Worm (Caenorhabditis elegans) whole organism, L2 larva: ENCODE measurements around the gene Y43F8C.6.

Experiments
- C34F6.9 ChIP-seq: fragments of 150-350 bp; optimal IDR thresholded peaks from 2 replicates; lab custom pipeline; 2014; ENCODE audit warnings: missing biosample characterization, missing genetic modification characterization
- R02D3.7 ChIP-seq: fragments of 150-350 bp; optimal IDR thresholded peaks from 2 replicates; lab custom pipeline; 2014; ENCODE audit warnings: missing biosample characterization, missing genetic modification characterization
- ZK546.5 ChIP-seq: sonication (generic microtip); optimal IDR thresholded peaks from 2 replicates; lab custom pipeline; 2017; ENCODE audit warnings: missing biosample characterization, missing genetic modification characterization
- alr-1 ChIP-seq: fragments of 150-350 bp; optimal IDR thresholded peaks from 2 replicates; lab custom pipeline; 2014; ENCODE audit warnings: missing biosample characterization, missing genetic modification characterization
- aly-2 ChIP-seq: fragments of 150-350 bp; optimal IDR thresholded peaks from 2 replicates; lab custom pipeline; 2014; ENCODE audit warnings: missing biosample characterization, missing genetic modification characterization
- ama-1 ChIP-seq: fragments of 150-350 bp; optimal IDR thresholded peaks from 2 replicates; lab custom pipeline; 2018; ENCODE audit warnings: inconsistent platforms
- blmp-1 ChIP-seq: sonication (generic microtip); optimal IDR thresholded peaks from 2 replicates; lab custom pipeline; 2017; ENCODE audit warnings: missing genetic modification characterization, mild to moderate bottlenecking, missing compliant biosample characterization, antibody characterized with exemption, moderate library complexity; ENCODE audit not compliant: insufficient read depth
- ceh-16 ChIP-seq: fragments of 150-350 bp; optimal IDR thresholded peaks from 2 replicates; lab custom pipeline; 2014; ENCODE audit warnings: missing biosample characterization, missing genetic modification characterization
- crh-2 ChIP-seq: sonication (generic microtip); optimal IDR thresholded peaks from 2 replicates; lab custom pipeline; 2017; ENCODE audit warnings: missing biosample characterization, missing genetic modification characterization
- egl-27 ChIP-seq: sonication (generic microtip); optimal IDR thresholded peaks from 3 replicates; lab custom pipeline; 2017; ENCODE audit warnings: missing biosample characterization, missing genetic modification reagents, missing genetic modification characterization
- elt-1 ChIP-seq: fragments of 150-350 bp; optimal IDR thresholded peaks from 2 replicates; lab custom pipeline; 2014; ENCODE audit warnings: missing biosample characterization, missing genetic modification characterization
- fos-1 ChIP-seq: fragments of 150-350 bp; optimal IDR thresholded peaks from 2 replicates; lab custom pipeline; 2014; ENCODE audit warnings: missing biosample characterization, missing genetic modification characterization
- gmeb-1 ChIP-seq: fragments of 150-350 bp; optimal IDR thresholded peaks from 2 replicates; lab custom pipeline; 2014; ENCODE audit warnings: missing biosample characterization, missing genetic modification characterization
- lin-11 ChIP-seq: fragments of 150-350 bp; sonication (generic microtip); optimal IDR thresholded peaks from 2 replicates; lab custom pipeline; 2014; ENCODE audit warnings: missing biosample characterization, missing genetic modification characterization, inconsistent platforms, mixed read lengths
- lin-13 ChIP-seq: fragments of 150-350 bp; optimal IDR thresholded peaks from 2 replicates; lab custom pipeline; 2014; ENCODE audit warnings: missing biosample characterization, missing genetic modification reagents, missing genetic modification characterization
- mab-5 ChIP-seq: fragments of 150-350 bp; optimal IDR thresholded peaks from 2 replicates; lab custom pipeline; 2014; ENCODE audit warnings: missing biosample characterization, missing genetic modification characterization
- mdl-1 ChIP-seq, 2 experiments: fragments of 150-350 bp in 1 of 2; sonication (generic microtip) in 1 of 2; optimal IDR thresholded peaks; 2 replicates each; lab custom pipeline; 2017; ENCODE audit warnings: missing biosample characterization in 2 of 2, missing genetic modification characterization in 2 of 2
- nhr-10 ChIP-seq: sonication (generic microtip); optimal IDR thresholded peaks from 2 replicates; lab custom pipeline; 2017; ENCODE audit warnings: missing biosample characterization, missing genetic modification characterization
- nhr-11 ChIP-seq: fragments of 150-350 bp; optimal IDR thresholded peaks from 2 replicates; lab custom pipeline; 2014; ENCODE audit warnings: missing biosample characterization, missing genetic modification characterization
- nhr-12 ChIP-seq: fragments of 150-350 bp; optimal IDR thresholded peaks from 2 replicates; lab custom pipeline; 2014; ENCODE audit warnings: missing biosample characterization, missing genetic modification characterization
- nhr-23 ChIP-seq: fragments of 150-350 bp; optimal IDR thresholded peaks from 2 replicates; lab custom pipeline; 2014; ENCODE audit warnings: missing biosample characterization, missing genetic modification reagents, missing genetic modification characterization
- nhr-25 ChIP-seq: fragments of 150-350 bp; sonication (generic microtip); optimal IDR thresholded peaks from 3 replicates; lab custom pipeline; 2014; ENCODE audit warnings: missing biosample characterization, missing genetic modification characterization
- peb-1 ChIP-seq: fragments of 150-350 bp; optimal IDR thresholded peaks from 2 replicates; lab custom pipeline; 2014; ENCODE audit warnings: missing biosample characterization, missing genetic modification characterization
- sem-4 ChIP-seq: fragments of 150-350 bp; optimal IDR thresholded peaks from 2 replicates; lab custom pipeline; 2014; ENCODE audit warnings: missing biosample characterization, missing genetic modification reagents, missing genetic modification characterization
- skn-1 ChIP-seq: sonication (generic microtip); optimal IDR thresholded peaks from 2 replicates; lab custom pipeline; 2017; ENCODE audit warnings: missing biosample characterization, missing genetic modification characterization
- sma-9 ChIP-seq, 2 experiments: fragments of 150-350 bp in 1 of 2; sonication (generic microtip) in 1 of 2; optimal IDR thresholded peaks; 2 replicates each; lab custom pipeline; 2014 to 2016; ENCODE audit warnings: missing genetic modification characterization in 2 of 2, mild to moderate bottlenecking in 1 of 2, missing biosample characterization in 1 of 2, missing compliant biosample characterization in 1 of 2, missing genetic modification reagents in 1 of 2, moderate library complexity in 1 of 2
- unc-39 ChIP-seq: fragments of 150-350 bp; optimal IDR thresholded peaks from 2 replicates; lab custom pipeline; 2014; ENCODE audit warnings: missing biosample characterization, missing genetic modification characterization
- unc-55 ChIP-seq: fragments of 150-350 bp; sonication (generic microtip); optimal IDR thresholded peaks from 3 replicates; lab custom pipeline; 2014; ENCODE audit warnings: missing biosample characterization, missing genetic modification reagents, missing genetic modification characterization
- unc-62 ChIP-seq: fragments of 150-350 bp; optimal IDR thresholded peaks from 2 replicates; lab custom pipeline; 2014; ENCODE audit warnings: missing biosample characterization, missing genetic modification reagents, missing genetic modification characterization
- ztf-11 ChIP-seq: sonication (generic microtip); optimal IDR thresholded peaks from 2 replicates; lab custom pipeline; 2017; ENCODE audit warnings: missing biosample characterization, missing genetic modification characterization
- ztf-4 ChIP-seq: fragments of 150-350 bp; optimal IDR thresholded peaks from 2 replicates; lab custom pipeline; 2014; ENCODE audit warnings: missing biosample characterization, missing genetic modification characterization

Gene Y43F8C.6

DNA sequence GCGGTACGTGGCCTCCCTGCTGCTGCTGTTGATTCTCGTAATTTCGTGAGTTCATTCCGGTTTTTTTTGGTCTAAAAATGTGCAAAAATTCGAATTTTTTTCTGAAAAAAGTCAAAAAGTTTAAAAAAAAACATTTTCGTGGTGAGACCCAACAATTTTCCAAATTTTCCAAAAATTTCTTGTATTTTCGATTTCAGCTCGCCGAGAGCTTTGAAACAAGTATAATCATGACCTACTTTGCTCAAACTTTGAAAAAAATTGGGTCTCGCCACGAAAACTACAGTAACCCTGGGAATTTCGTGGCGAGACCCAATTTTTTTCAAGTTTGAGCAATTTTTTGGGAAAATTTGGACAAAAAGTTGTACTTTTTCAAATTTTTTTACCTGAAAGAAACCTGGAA is at the start of gene Y43F8C.6:
TSS of gene Y43F8C.6 (minus strand) at position 101 of the 400 bp plus-strand sequence.
- TF ChIP-seq nhr-25 (tag; lab: Kevin White, UChicago) (no peak), mdl-1 (tag; optimal IDR thresholded peaks at IDR 0.05; lab: Kevin White, UChicago) (no peak), ceh-16 (no peak), blmp-1 (tag; lab: Kevin White, UChicago) (no peak), C34F6.9 (no peak), elt-1 (tag; lab: Kevin White, UChicago) (no peak), peb-1 (tag; lab: Kevin White, UChicago) (no peak), nhr-12 (no peak), nhr-23 (tag; lab: Kevin White, UChicago) (no peak), nhr-11 (tag; lab: Kevin White, UChicago) (no peak), unc-62 (no peak), ZK546.5 (tag; lab: Kevin White, UChicago) (no peak), unc-55 (GFP tag; lab: Kevin White, UChicago) (no peak), sma-9 (GFP tag; optimal IDR thresholded peaks at IDR 0.05; lab: Kevin White, UChicago) (no peak), sma-9 (tag; optimal IDR thresholded peaks at IDR 0.05; lab: Kevin White, UChicago) (no peak)

- TF ChIP-seq nhr-11 (tag; lab: Kevin White, UChicago): no peak
- TF ChIP-seq lin-11 (tag; lab: Kevin White, UChicago): no peak
- no peak for TF ChIP-seq crh-2 (tag; lab: Kevin White, UChicago)
- no peak for TF ChIP-seq nhr-10
- TF ChIP-seq unc-39 (tag; lab: Kevin White, UChicago): no peak
- TF ChIP-seq ZK546.5 (tag; lab: Kevin White, UChicago): no peak
- TF ChIP-seq gmeb-1: no peak
- TF ChIP-seq lin-13 (GFP tag; lab: Kevin White, UChicago): no peak
- TF ChIP-seq ztf-4 (tag; lab: Kevin White, UChicago): no peak
- TF ChIP-seq sem-4 (tag; lab: Kevin White, UChicago): no peak
- no peak for TF ChIP-seq mab-5 (tag; lab: Kevin White, UChicago)
Measured at ce11 chrV:19674543-19674942, 33.8 kb upstream of the Y43F8C.6 start, which contains the start of gene mrp-7. mrp-7 (plus strand) TSS chrV:19674843.

- TF ChIP-seq skn-1 (tag; lab: Kevin White, UChicago) (peak; percentile 59), fos-1 (tag; lab: Kevin White, UChicago) (peak; percentile 50), ama-1 (lab: Kevin White, UChicago) (no peak)
- TF ChIP-seq, all 48 proteins: peak for 2
Measured at ce11 chrV:19673298-19673903, 32.7 kb upstream of the Y43F8C.6 start.

- peak; percentile 77 for TF ChIP-seq fos-1 (tag; lab: Kevin White, UChicago)
- no peak for TF ChIP-seq ztf-11 (tag; lab: Kevin White, UChicago)
- peak; percentile 96 for TF ChIP-seq skn-1 (tag; lab: Kevin White, UChicago)
- TF ChIP-seq C34F6.9: peak; percentile 12
Measured at ce11 chrV:19672357-19672756, 31.6 kb upstream of the Y43F8C.6 start.

- no peak for TF ChIP-seq nhr-10
- no peak for TF ChIP-seq ZK546.5 (tag; lab: Kevin White, UChicago)
- TF ChIP-seq egl-27 (tag; lab: Kevin White, UChicago): no peak
- TF ChIP-seq nhr-11 (tag; lab: Kevin White, UChicago): no peak
Measured at ce11 chrV:19671816-19672215, 31.1 kb upstream of the Y43F8C.6 start.

DNA sequence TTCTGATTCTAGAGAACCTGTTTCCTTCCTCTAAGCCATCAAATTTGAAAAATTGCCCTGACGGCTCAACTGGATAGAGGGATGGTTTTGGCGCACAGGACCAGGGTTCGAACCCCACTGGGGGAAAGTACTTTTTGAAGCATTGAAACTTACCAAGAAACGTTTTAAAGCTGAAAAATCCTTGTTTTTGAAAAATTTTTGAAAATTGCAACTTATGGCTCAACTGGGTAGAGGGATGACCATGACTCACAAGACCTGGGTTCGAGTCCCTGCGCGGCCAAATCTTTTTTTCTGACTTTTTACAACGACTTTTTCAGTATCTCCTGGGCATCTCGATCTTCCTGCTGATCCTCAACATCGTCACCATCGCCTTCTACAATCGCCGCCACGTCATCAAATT is 30.2 kb upstream of the Y43F8C.6 start:
- TF ChIP-seq C34F6.9 (no peak), unc-39 (tag; lab: Kevin White, UChicago) (no peak), blmp-1 (tag; lab: Kevin White, UChicago) (no peak), R02D3.7 (tag; lab: Kevin White, UChicago) (no peak), alr-1 (no peak), nhr-11 (tag; lab: Kevin White, UChicago) (no peak), fos-1 (tag; lab: Kevin White, UChicago) (no peak), aly-2 (no peak), egl-27 (tag; lab: Kevin White, UChicago) (no peak), sem-4 (tag; lab: Kevin White, UChicago) (no peak), mab-5 (tag; lab: Kevin White, UChicago) (no peak), skn-1 (tag; lab: Kevin White, UChicago) (no peak)
